Fruit fly (Drosophila melanogaster): ENCODE data around the gene Svip.
A peak's percentile ranks its signal among the peaks of the same experiment; 100 is the strongest.

The Svip gene

DNA sequence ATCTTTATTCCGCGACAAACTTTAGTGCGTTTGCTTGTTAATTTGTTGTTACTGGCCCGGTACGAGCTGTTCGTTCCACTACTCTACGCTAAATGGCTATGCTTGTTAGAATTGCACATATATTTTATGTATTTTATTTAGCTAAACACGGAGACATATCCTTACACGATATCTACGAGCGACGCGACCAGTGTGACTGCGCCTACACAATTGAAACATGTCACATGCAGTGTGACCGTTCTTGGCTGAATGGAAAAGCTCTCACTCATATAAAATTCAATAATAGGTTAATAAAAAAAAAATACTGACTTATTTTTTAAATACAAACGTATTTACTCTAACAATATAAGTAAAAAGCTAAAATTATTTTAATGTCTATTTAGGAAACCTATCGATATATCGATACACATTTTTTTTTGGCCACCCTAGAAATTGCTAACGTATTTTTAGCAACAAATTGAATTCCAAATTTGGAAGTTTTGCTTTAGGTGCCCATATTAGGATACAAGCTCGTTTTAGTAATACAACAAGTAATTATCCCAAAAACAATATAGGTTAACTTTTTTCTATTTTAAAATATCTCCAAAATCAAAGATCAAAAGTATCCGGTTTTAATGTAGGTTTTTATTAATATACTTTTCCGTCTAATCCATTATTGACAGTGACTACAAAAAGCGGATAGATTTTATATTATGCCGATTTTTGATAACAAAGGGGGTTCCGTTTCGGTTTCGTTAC, 40.4 kb downstream of the Svip start, which contains the start of gene CG4080 (continued):
- TF ChIP-seq ab (GFP tag; optimal IDR thresholded peaks at IDR 0.05) (no peak), CG34224 (GFP tag; IDR thresholded peaks at IDR 0.05; ENCODE audit: partially characterized antibody) (peak; percentile 69), bbx (GFP tag; IDR thresholded peaks at IDR 0.05; ENCODE audit: partially characterized antibody) (peak; percentile 72), unc-4 (GFP tag; IDR thresholded peaks at IDR 0.05; ENCODE audit: partially characterized antibody) (peak; percentile 88), Optix (GFP tag; IDR thresholded peaks at IDR 0.05) (no peak), tll (GFP tag; optimal IDR thresholded peaks at IDR 0.05) (no peak), CG2129 (GFP tag; IDR thresholded peaks at IDR 0.05; ENCODE audit: partially characterized antibody) (peak; percentile 62; the same call in 1 of the 2 replicates), inv (GFP tag; IDR thresholded peaks at IDR 0.05; ENCODE audit: partially characterized antibody) (peak; percentile 73), CG3065 (GFP tag; optimal IDR thresholded peaks at IDR 0.05) (no peak), CG15601 (tag; optimal IDR thresholded peaks at IDR 0.05) (peak; percentile 57), CG42726 (GFP tag; IDR thresholded peaks at IDR 0.05; ENCODE audit: partially characterized antibody) (no peak), chif (GFP tag; optimal IDR thresholded peaks at IDR 0.05) (peak in 1 of 2 experiments; percentile 34), emc (GFP tag; optimal IDR thresholded peaks at IDR 0.05) (no peak), CG8388 (GFP tag; optimal IDR thresholded peaks at IDR 0.05) (no peak), Awh (GFP tag; IDR thresholded peaks at IDR 0.05) (no peak), p53 (GFP tag; optimal IDR thresholded peaks at IDR 0.05) (no peak), CG14860 (GFP tag; IDR thresholded peaks at IDR 0.05; ENCODE audit: partially characterized antibody) (peak; percentile 59), gro (GFP tag; optimal IDR thresholded peaks at IDR 0.05) (no peak), Spps (tag; optimal IDR thresholded peaks at IDR 0.05) (no peak), sqz (GFP tag; optimal IDR thresholded peaks at IDR 0.05) (peak; percentile 32), CG10979 (tag; optimal IDR thresholded peaks at IDR 0.05) (no peak), crol (GFP tag; IDR thresholded peaks at IDR 0.05) (no peak), sr (GFP tag; IDR thresholded peaks at IDR 0.05) (no peak), CG3407 (GFP tag; optimal IDR thresholded peaks at IDR 0.05) (no peak), Dip2 (GFP tag; IDR thresholded peaks at IDR 0.05) (no peak), CG33213 (GFP tag; optimal IDR thresholded peaks at IDR 0.05) (peak; percentile 25), ac (GFP tag; optimal IDR thresholded peaks at IDR 0.05) (no peak), E2f2 (GFP tag; IDR thresholded peaks at IDR 0.05) (peak; percentile 29; the same call in 1 of the 2 replicates), Xrp1 (GFP tag; IDR thresholded peaks at IDR 0.05) (no peak; the same call in 1 of the 2 replicates), bigmax (GFP tag; optimal IDR thresholded peaks at IDR 0.05) (no peak), CG16813 (GFP tag; IDR thresholded peaks at IDR 0.05; ENCODE audit: partially characterized antibody) (peak; percentile 77), D (optimal IDR thresholded peaks at IDR 0.05) (no peak), D (GFP tag; optimal IDR thresholded peaks at IDR 0.05) (no peak), CG4360 (GFP tag; IDR thresholded peaks at IDR 0.05) (no peak), kni (GFP tag; optimal IDR thresholded peaks at IDR 0.05) (no peak), CG9215 (GFP tag; IDR thresholded peaks at IDR 0.05) (no peak), az2 (GFP tag; optimal IDR thresholded peaks at IDR 0.05) (no peak), mld (GFP tag; IDR thresholded peaks at IDR 0.05; ENCODE audit: partially characterized antibody) (0 out of 3 replicates have a peak, but pooled peaks have one; percentile 33), Deaf1 (tag; optimal IDR thresholded peaks at IDR 0.05) (peak; percentile 49), hkb (optimal IDR thresholded peaks at IDR 0.05) (peak; percentile 6), hkb (GFP tag; IDR thresholded peaks at IDR 0.05) (0 out of 2 replicates have a peak, but pooled peaks have one; percentile 19), tup (GFP tag; optimal IDR thresholded peaks at IDR 0.05) (no peak), CG11093 (GFP tag; IDR thresholded peaks at IDR 0.05) (no peak), zf30C (GFP tag; optimal IDR thresholded peaks at IDR 0.05) (no peak), maf-S (GFP tag; optimal IDR thresholded peaks at IDR 0.05) (no peak), Rfx (GFP tag; IDR thresholded peaks at IDR 0.05) (no peak), CG15269 (tag; optimal IDR thresholded peaks at IDR 0.05) (no peak), gcm (GFP tag; optimal IDR thresholded peaks at IDR 0.05) (peak; percentile 11), rib (GFP tag; IDR thresholded peaks at IDR 0.05) (no peak)
